Fruit fly (Drosophila melanogaster) Kc167 (cell line): ENCODE data around the gene PK2-R1.

Experiments used
- Myc ChIP-seq: fragments of >200 bp; optimal IDR thresholded peaks from 2 replicates; lab custom pipeline; 2017; ENCODE audit warnings: missing external identifiers
- Sin3A ChIP-seq: fragments of >200 bp; optimal IDR thresholded peaks from 2 replicates; lab custom pipeline; 2018; ENCODE audit warnings: missing external identifiers
- h ChIP-seq: fragments of >200 bp; optimal IDR thresholded peaks from 3 replicates; lab custom pipeline; 2018; ENCODE audit warnings: missing external identifiers
- insv ChIP-seq: fragments of >200 bp; optimal IDR thresholded peaks from 3 replicates; lab custom pipeline; 2018; ENCODE audit warnings: missing external identifiers
- psq ChIP-seq: fragments of >200 bp; optimal IDR thresholded peaks from 2 replicates; lab custom pipeline; 2017; ENCODE audit warnings: missing external identifiers
- ttk ChIP-seq: sonication (Bioruptor generic); optimal IDR thresholded peaks from 2 replicates; lab custom pipeline; 2017; ENCODE audit warnings: missing external identifiers

The PK2-R1 gene

dm6 chr3R:13309133-13309711 lies 28.9 kb upstream of the PK2-R1 start:
- TF ChIP-seq Myc (lab: Kevin White, UChicago) (no peak), psq (lab: Kevin White, UChicago) (no peak), h (lab: Kevin White, UChicago) (no peak), ttk (lab: Kevin White, UChicago) (no peak), insv (lab: Kevin White, UChicago) (no peak), Sin3A (no peak)

DNA sequence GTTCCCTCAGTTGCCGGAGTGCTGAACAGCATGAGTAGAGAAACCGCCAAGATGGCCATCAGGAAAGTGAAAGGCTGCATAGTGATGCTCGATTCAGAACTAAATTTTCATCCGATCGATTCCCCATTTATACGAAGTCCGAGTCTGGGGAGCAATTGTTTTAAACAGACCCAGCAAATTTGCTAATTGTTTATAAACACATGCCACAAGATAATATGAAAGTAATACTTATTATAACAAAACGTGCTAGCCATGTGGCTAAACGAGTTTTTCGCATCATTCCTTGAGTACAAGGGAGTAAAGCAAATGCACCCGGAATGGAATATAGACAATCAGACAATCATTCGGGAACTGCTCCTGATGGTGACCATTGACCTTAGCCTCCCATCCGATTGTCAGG lies 25.0 kb upstream of the PK2-R1 start, which contains the start of gene CG44142:
TSS of gene CG44142 (minus strand) at position 101 of the 400 bp plus-strand sequence.
- TF ChIP-seq Myc (lab: Kevin White, UChicago) (no peak), h (lab: Kevin White, UChicago) (no peak), insv (lab: Kevin White, UChicago) (no peak), psq (lab: Kevin White, UChicago) (no peak), Sin3A (no peak), ttk (lab: Kevin White, UChicago) (no peak)

- TF ChIP-seq insv (lab: Kevin White, UChicago) = no peak
- no peak for TF ChIP-seq Sin3A
These were observed 19.0 kb upstream of the PK2-R1 start, which contains the start of gene CG45080 for dm6 chr3R:13319170-13319569. TSS of gene CG45080 (minus strand) at chr3R:13319270.

dm6 chr3R:13319873-13320272 lies 18.3 kb upstream of the PK2-R1 start:
- TF ChIP-seq Myc (lab: Kevin White, UChicago) (no peak), h (lab: Kevin White, UChicago) (no peak), insv (lab: Kevin White, UChicago) (no peak), psq (lab: Kevin White, UChicago) (no peak), ttk (lab: Kevin White, UChicago) (no peak), Sin3A (no peak)

DNA sequence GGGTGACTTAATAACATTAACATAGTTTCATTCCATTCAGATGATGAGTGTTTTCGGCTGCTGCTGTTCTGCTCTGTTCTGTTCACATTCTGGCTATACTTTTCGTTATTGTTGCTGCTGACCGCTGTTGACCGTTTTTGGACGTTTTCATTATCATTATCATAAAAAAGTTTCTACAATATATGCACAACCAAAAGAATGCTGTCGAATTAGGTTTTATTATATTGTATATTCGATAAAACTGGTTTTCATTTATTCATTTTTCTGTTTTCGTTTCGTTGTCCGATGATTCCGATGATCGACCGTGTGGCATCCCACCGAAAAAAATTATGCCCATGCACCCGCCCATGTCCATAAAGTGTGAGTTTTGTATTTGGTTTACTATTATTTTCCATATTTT lies 5.1 kb upstream of the PK2-R1 start:
- TF ChIP-seq h (lab: Kevin White, UChicago) = no peak
- no peak for TF ChIP-seq insv (lab: Kevin White, UChicago)
- TF ChIP-seq ttk (lab: Kevin White, UChicago) = no peak
- TF ChIP-seq Sin3A = no peak
- TF ChIP-seq psq (lab: Kevin White, UChicago) = no peak
- TF ChIP-seq Myc (lab: Kevin White, UChicago) = no peak

- TF ChIP-seq Myc (lab: Kevin White, UChicago) (no peak), Sin3A (no peak), ttk (lab: Kevin White, UChicago) (no peak), psq (lab: Kevin White, UChicago) (no peak)
These were observed 4.1 kb upstream of the PK2-R1 start, which contains the start of gene PK2-R2 for dm6 chr3R:13334007-13334406. TSS of gene PK2-R2 (minus strand) at chr3R:13334166.

DNA sequence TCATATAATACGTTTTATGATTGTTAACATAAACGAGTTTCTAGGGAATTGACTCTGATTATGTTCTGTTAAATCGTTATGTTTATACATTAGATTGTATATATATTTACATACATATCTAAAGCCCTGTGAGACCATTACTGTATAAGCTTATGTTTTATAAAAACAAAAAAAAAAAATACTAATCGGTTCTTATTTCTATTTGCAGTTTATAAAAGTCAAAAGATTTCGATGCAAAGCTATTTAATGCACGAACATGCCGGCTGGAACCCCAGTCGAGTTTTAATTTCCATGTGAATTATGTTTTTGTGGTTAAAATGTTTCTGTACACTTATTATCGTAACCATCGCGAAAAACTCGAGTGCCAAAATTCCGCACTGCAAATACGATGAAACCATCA lies 15.2 kb downstream of the PK2-R1 start, which contains the start of gene mthl12:
TSS of gene mthl12 (plus strand) at position 301 of the 400 bp plus-strand sequence.
- TF ChIP-seq Sin3A (no peak), Myc (lab: Kevin White, UChicago) (no peak), psq (lab: Kevin White, UChicago) (no peak), ttk (lab: Kevin White, UChicago) (no peak), insv (lab: Kevin White, UChicago) (no peak), h (lab: Kevin White, UChicago) (no peak)

DNA sequence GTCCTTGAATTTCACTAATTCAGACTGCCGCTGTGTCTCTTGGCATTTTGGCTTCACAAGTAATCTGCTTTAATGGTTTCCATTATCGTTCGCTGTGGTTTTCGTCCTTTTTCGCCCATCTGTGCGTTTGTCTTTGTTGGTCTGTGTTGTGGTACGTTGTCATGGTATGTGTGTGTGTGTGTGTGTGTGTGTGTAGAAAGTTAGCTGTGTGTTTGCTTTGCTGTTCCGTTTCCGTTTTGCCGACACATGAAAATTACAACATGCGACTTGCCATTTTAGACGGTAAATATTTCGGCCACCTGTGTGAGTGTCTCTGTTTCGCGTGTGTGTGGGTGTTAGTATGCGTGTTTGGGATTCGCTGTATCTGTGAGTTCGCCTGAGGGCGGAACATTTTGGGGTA lies 18.8 kb downstream of the PK2-R1 start:
- TF ChIP-seq Myc (lab: Kevin White, UChicago) (no peak), Sin3A (no peak), insv (lab: Kevin White, UChicago) (no peak), h (lab: Kevin White, UChicago) (no peak), psq (lab: Kevin White, UChicago) (no peak), ttk (lab: Kevin White, UChicago) (no peak)

DNA sequence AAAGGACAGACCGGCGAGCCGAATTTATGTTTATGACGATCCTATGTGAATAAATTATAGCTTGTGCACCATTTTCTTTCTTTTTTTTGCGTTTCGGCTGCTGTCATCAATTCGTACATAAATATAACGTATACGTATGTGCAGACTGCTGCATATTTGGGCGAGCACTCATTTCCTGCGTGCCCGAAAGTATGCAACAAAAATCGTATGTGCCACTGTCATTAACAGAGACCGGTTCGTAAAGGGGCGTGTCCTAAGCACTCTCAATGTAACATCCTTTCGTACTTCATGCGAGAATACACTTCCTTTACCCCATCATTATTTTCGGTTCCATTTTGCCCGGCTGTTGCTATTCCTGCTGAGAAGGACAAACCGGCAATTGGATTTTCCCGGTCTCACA lies 22.0 kb downstream of the PK2-R1 start:
- TF ChIP-seq insv (lab: Kevin White, UChicago) (no peak), Myc (lab: Kevin White, UChicago) (no peak), h (lab: Kevin White, UChicago) (no peak), ttk (lab: Kevin White, UChicago) (no peak), psq (lab: Kevin White, UChicago) (no peak), Sin3A (no peak)

dm6 chr3R:13363347-13363994 lies 25.3 kb downstream of the PK2-R1 start:
- TF ChIP-seq h (lab: Kevin White, UChicago) (no peak), insv (lab: Kevin White, UChicago) (no peak), Sin3A (no peak), psq (lab: Kevin White, UChicago) (no peak), Myc (lab: Kevin White, UChicago) (no peak), ttk (lab: Kevin White, UChicago) (no peak)

DNA sequence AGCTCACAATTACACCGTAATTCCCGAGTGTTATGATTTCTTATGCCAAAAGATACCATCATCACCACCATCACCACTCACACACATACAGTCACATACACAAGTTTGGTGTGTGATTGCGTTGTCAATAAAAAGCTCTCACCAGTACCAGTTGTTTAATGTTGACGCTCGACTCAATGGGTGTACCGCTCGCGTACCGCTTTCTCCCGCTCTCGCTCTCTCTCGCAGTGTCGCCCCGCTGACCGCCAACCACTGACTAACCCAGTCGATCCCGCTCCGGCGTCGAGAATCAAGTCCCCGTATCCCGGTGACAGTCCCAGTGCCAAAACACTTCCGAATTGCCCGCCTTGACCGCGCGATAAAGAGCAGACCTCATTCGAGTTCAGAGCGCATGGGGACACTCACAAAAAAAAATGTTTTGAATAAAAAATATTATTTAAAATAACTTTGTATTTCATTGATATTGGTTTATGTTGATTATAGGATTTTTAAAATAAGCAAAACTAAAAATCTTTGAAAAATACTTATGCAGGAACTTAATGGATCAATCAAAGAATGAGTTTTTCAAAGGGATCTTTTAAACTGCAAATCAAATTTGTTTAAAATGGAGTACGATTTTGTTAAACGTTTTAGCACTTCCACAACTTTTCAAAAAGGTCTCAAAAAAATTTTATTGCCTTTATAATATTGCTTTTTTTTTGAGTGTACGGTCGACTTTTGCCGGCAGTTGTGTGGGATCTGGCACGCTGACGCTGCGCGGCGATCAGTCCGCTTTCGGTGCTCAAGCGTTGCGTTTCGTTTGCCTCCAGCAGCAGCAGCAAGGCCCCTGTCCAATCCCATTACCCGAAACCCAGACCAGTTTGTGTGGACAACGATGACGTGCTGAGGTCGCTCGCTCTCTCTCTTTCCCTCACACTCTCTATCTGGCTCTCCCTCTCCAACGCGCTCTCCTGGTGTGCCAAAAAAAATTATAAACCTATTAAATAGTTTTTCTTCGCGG lies 26.3 kb downstream of the PK2-R1 start, which contains the start of gene Dic1:
TSS of gene Dic1 (plus strand) at position 764 of the 1,000 bp plus-strand sequence.
- TF ChIP-seq Sin3A (no peak), h (lab: Kevin White, UChicago) (no peak), psq (lab: Kevin White, UChicago) (no peak), insv (lab: Kevin White, UChicago) (no peak), Myc (lab: Kevin White, UChicago) (no peak), ttk (lab: Kevin White, UChicago) (no peak)
